Worm (Caenorhabditis elegans) whole organism, L1 larva: ENCODE data around the gene lbp-2.

Experiments used
- egl-27 ChIP-seq, 2 experiments: fragments of 150-350 bp in 1 of 2; sonication (generic microtip); optimal IDR thresholded peaks; 3 replicates each; lab custom pipeline; 2017 to 2018; ENCODE audit warnings: missing biosample characterization in 2 of 2, missing genetic modification characterization in 2 of 2, missing genetic modification reagents in 2 of 2
- elt-2 ChIP-seq: sonication (generic microtip); optimal IDR thresholded peaks from 2 replicates; lab custom pipeline; 2016; ENCODE audit warnings: missing genetic modification characterization, mild to moderate bottlenecking, inconsistent platforms, missing compliant biosample characterization, missing genetic modification reagents

ce11 chrX:3230575-3230974, 29.8 kb upstream of the lbp-2 start:
- no peak for TF ChIP-seq egl-27 (tag; optimal IDR thresholded peaks at IDR 0.05; lab: Kevin White, UChicago)
- TF ChIP-seq elt-2 = no peak
